Fruit fly (Drosophila melanogaster): ENCODE results near the gene CG3587.

DNA sequence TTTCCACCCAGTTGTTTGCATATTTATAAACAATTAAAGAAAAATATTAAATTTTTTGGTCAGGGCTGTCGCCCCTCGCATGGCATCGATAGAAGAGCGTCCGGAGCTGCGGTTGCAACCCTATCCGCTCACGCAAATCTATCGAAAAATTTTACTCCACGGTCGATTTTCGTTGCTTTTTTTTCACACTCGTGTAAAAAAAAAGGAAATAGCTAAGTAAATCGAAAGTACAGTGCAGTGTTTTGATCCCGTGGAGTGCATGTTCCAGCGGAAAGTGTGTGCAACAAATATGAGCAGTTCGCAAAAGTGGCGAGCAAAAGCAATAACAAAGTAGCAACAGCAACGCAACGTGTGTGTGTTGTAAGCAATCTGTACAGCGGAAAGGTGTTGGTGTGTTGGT lies 31.4 kb upstream of the CG3587 start, which contains the start of the genes Edem1 and Rbcn-3B:
- no peak for TF ChIP-seq D1 (tag; optimal IDR thresholded peaks at IDR 0.05)
- TF ChIP-seq CG15710 (tag; optimal IDR thresholded peaks at IDR 0.05) = peak; percentile 39
- peak; percentile 1 for TF ChIP-seq EcR (GFP tag; optimal IDR thresholded peaks at IDR 0.05)
- TF ChIP-seq Pif1B (GFP tag; optimal IDR thresholded peaks at IDR 0.05) = no peak
- peak; percentile 53 for TF ChIP-seq Ets98B (GFP tag; IDR thresholded peaks at IDR 0.05)
- no peak for TF ChIP-seq CG32121 (GFP tag; IDR thresholded peaks at IDR 0.05)
- no peak for TF ChIP-seq Pif1A (GFP tag; optimal IDR thresholded peaks at IDR 0.05)
- peak; percentile 50 for TF ChIP-seq CG34367 (tag; optimal IDR thresholded peaks at IDR 0.05)
- peak; percentile 41 for TF ChIP-seq CG8301 (tag; optimal IDR thresholded peaks at IDR 0.05)
- TF ChIP-seq CG14655 (GFP tag; optimal IDR thresholded peaks at IDR 0.05) = no peak
- peak; percentile 52; the same call in 2 of the 3 replicates for TF ChIP-seq CG4496 (GFP tag; IDR thresholded peaks at IDR 0.05)
- no peak for TF ChIP-seq fd96Ca (GFP tag; IDR thresholded peaks at IDR 0.05)
- no peak for TF ChIP-seq rn (GFP tag; IDR thresholded peaks at IDR 0.05)

All from whole organism, pupa.